Worm (Caenorhabditis elegans): ENCODE results near the gene avr-15.

avr-15 gene

ce11 chrV:13459323-13459722 lies 52.2 kb downstream of the avr-15 start, which contains the start of gene bath-39:
TSS of gene bath-39 (plus strand) at chrV:13459459.
- TF ChIP-seq sptf-1 (tag; optimal IDR thresholded peaks at IDR 0.05) (no peak), tbx-8 (GFP tag; optimal IDR thresholded peaks at IDR 0.05) (no peak), unc-39 (tag; optimal IDR thresholded peaks at IDR 0.05) (no peak), ceh-39 (tag; optimal IDR thresholded peaks at IDR 0.05) (no peak), elt-1 (tag; optimal IDR thresholded peaks at IDR 0.05; ENCODE audit: borderline replicate concordance, insufficient read depth) (no peak), lsy-2 (tag; optimal IDR thresholded peaks at IDR 0.05) (peak; percentile 22), nhr-28 (tag; optimal IDR thresholded peaks at IDR 0.05) (no peak), elt-3 (tag; optimal IDR thresholded peaks at IDR 0.05) (no peak), blmp-1 (tag; optimal IDR thresholded peaks at IDR 0.05) (no peak), nhr-2 (tag; optimal IDR thresholded peaks at IDR 0.05) (no peak), mab-5 (tag; optimal IDR thresholded peaks at IDR 0.05) (no peak), drap-1 (GFP tag; optimal IDR thresholded peaks at IDR 0.05) (no peak), nhr-237 (tag; optimal IDR thresholded peaks at IDR 0.05) (no peak), ces-1 (GFP tag; optimal IDR thresholded peaks at IDR 0.05) (peak; percentile 84), bed-3 (GFP tag; optimal IDR thresholded peaks at IDR 0.05) (no peak), sem-2 (GFP tag; optimal IDR thresholded peaks at IDR 0.05) (no peak), snpc-4 (tag; optimal IDR thresholded peaks at IDR 0.05) (no peak), M03D4.4 (tag; optimal IDR thresholded peaks at IDR 0.05) (no peak), mep-1 (tag; optimal IDR thresholded peaks at IDR 0.05) (peak; percentile 45), cnd-1 (tag; optimal IDR thresholded peaks at IDR 0.05) (no peak), mls-2 (tag; optimal IDR thresholded peaks at IDR 0.05) (no peak), ham-2 (GFP tag; optimal IDR thresholded peaks at IDR 0.05) (no peak), nhr-76 (tag; optimal IDR thresholded peaks at IDR 0.05) (no peak)

ce11 chrV:13457858-13458257 lies 53.7 kb downstream of the avr-15 start, which contains the start of gene F25H9.2:
TSS of gene F25H9.2 (plus strand) at chrV:13458083.
- peak; percentile 29 for TF ChIP-seq ces-1 (GFP tag; optimal IDR thresholded peaks at IDR 0.05)
- no peak for TF ChIP-seq ceh-39 (tag; optimal IDR thresholded peaks at IDR 0.05)
- peak; percentile 11 for TF ChIP-seq pha-4 (tag; optimal IDR thresholded peaks at IDR 0.05)
- TF ChIP-seq lin-13 (tag; optimal IDR thresholded peaks at IDR 0.05), result no peak
- peak; percentile 48 for TF ChIP-seq mep-1 (tag; optimal IDR thresholded peaks at IDR 0.05)

ce11 chrV:13455448-13455847 lies 56.1 kb downstream of the avr-15 start, which contains the start of gene lurp-3:
TSS of gene lurp-3 (plus strand) at chrV:13455748.
- TF ChIP-seq lin-32 (GFP tag; optimal IDR thresholded peaks at IDR 0.05) (no peak), bed-3 (GFP tag; optimal IDR thresholded peaks at IDR 0.05) (no peak), flh-1 (GFP tag; optimal IDR thresholded peaks at IDR 0.05) (no peak), unc-39 (tag; optimal IDR thresholded peaks at IDR 0.05) (no peak)

- no peak for TF ChIP-seq lsy-2 (tag; optimal IDR thresholded peaks at IDR 0.05)
- TF ChIP-seq nhr-76 (tag; optimal IDR thresholded peaks at IDR 0.05), result no peak
- no peak for TF ChIP-seq unc-39 (tag; optimal IDR thresholded peaks at IDR 0.05)
- TF ChIP-seq elt-3 (tag; optimal IDR thresholded peaks at IDR 0.05), result no peak
- TF ChIP-seq unc-62 (GFP tag; optimal IDR thresholded peaks at IDR 0.05), result no peak
- no peak for TF ChIP-seq nhr-28 (tag; optimal IDR thresholded peaks at IDR 0.05)
- TF ChIP-seq unc-120 (tag; optimal IDR thresholded peaks at IDR 0.05; ENCODE audit: poor library complexity, severe bottlenecking), result no peak
- TF ChIP-seq ceh-43 (GFP tag; optimal IDR thresholded peaks at IDR 0.05), result no peak
- TF ChIP-seq ces-1 (GFP tag; optimal IDR thresholded peaks at IDR 0.05), result no peak
- TF ChIP-seq bed-3 (GFP tag; optimal IDR thresholded peaks at IDR 0.05), result no peak
- TF ChIP-seq drap-1 (GFP tag; optimal IDR thresholded peaks at IDR 0.05), result no peak
- no peak for TF ChIP-seq M03D4.4 (tag; optimal IDR thresholded peaks at IDR 0.05)
- no peak for TF ChIP-seq nhr-12 (tag; optimal IDR thresholded peaks at IDR 0.05)
- TF ChIP-seq flh-1 (GFP tag; optimal IDR thresholded peaks at IDR 0.05), result no peak
- TF ChIP-seq blmp-1 (tag; optimal IDR thresholded peaks at IDR 0.05), result no peak
- TF ChIP-seq lin-32 (GFP tag; optimal IDR thresholded peaks at IDR 0.05), result no peak
Measured at ce11 chrV:13453334-13453733, 58.2 kb downstream of the avr-15 start, which contains the start of gene lurp-2. TSS of gene lurp-2 (plus strand) at chrV:13453634.

Data from whole organism, mixed stage, embryonic.